Fruit fly (Drosophila melanogaster): Measurements from ENCODE around the gene Samuel.

Gene Samuel

DNA sequence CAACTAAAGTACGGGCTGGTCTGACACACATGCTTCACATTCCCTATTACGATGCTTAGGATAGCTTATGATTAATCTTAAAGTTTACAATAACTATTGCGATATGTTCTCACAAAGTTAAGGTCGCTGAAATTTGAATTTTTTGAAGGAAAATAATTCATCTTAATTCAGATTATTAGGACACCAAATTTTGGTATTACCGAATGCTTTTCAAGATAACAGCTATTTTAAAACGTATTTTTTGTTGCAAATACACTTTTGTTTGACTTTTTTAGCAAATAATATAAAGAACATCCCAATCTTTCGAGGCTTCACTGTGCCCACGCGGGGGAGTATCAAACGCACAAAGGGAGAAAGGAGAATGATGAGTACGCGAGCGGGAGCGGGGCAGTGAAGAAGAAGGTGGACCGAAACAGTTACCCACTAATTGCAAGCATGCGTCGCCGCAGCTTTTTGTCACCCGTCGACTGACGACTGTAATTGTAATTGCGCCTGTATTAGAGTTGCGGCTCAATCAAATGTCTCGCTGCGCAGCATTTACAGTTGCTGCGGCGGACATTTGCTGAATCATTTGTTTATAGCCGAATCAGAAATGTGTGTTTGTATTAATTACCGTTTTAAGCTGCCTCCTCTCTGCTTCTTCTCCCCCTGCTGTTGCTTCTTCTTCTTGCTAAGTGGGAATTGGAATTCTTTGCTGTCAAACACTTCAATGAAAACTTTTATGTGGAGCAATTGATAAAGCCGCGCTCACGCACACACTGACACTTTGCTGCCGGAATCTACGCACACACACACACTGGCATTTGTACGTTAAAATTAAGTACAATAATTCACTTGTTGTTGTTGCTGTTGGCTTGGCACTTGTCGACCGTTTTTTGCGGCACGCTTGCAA lies 620 bp downstream of the Samuel start (continued):
- TF ChIP-seq CG32532 (GFP tag; IDR thresholded peaks at IDR 0.05) (0 out of 2 replicates have a peak, but pooled peaks have one; percentile 36), Hmx (GFP tag; optimal IDR thresholded peaks at IDR 0.05) (no peak), CG3995 (GFP tag; optimal IDR thresholded peaks at IDR 0.05) (no peak), sisA (GFP tag; IDR thresholded peaks at IDR 0.05) (peak; percentile 34; the same call in 1 of the 2 replicates), CG4820 (GFP tag; optimal IDR thresholded peaks at IDR 0.05) (peak; percentile 9), CG34224 (GFP tag; IDR thresholded peaks at IDR 0.05; ENCODE audit: partially characterized antibody) (no peak), Awh (GFP tag; IDR thresholded peaks at IDR 0.05) (0 out of 2 replicates have a peak, but pooled peaks have one; percentile 15), Dref (GFP tag; IDR thresholded peaks at IDR 0.05) (no peak), CHES-1-like (GFP tag; optimal IDR thresholded peaks at IDR 0.05) (no peak)

DNA sequence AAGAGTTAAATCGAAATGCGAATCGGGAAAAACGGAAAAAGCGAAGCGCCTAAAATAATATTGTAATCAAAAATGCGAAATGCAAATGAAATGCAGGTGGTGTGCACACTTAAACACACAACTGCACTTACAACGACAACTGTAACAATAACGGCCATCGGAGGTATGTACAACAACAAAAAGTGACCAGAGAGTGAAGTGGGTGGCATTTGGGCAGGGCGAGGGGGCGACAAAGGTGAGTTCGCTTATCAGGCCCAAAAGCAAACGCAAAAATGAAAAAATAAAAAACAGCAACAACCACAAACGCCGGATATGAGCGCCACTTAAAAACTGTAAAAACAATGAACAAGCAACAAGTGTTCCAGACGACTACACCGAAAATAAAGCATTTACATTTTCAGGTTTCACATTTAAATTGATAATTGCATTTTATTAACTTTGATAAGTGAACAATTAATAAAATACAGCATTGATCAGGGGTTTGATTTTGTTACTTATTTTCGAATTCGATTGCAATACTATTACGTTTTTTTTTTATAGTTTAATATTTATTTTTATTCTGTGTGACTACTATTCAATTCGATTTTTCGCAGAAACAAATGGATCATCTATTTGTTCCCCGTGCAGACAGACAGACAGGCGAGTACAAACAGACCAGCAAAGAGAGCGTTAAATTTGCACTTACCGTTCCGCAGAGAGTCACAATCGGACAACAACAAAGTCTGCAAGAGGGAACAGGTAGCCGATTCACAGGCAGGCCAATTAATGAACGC lies 1.5 kb downstream of the Samuel start:
- TF ChIP-seq sr (GFP tag; IDR thresholded peaks at IDR 0.05), result 0 out of 3 replicates have a peak, but pooled peaks have one; percentile 8
- TF ChIP-seq jumu (GFP tag; optimal IDR thresholded peaks at IDR 0.05), result no peak
- TF ChIP-seq E2f1 (GFP tag; IDR thresholded peaks at IDR 0.05), result peak; percentile 26; the same call in 1 of the 2 replicates
- TF ChIP-seq CG10959 (GFP tag; IDR thresholded peaks at IDR 0.05), result no peak
- no peak for TF ChIP-seq kni (GFP tag; optimal IDR thresholded peaks at IDR 0.05)
- TF ChIP-seq seq (GFP tag; IDR thresholded peaks at IDR 0.05), result peak; percentile 45; the same call in 1 of the 2 replicates
- no peak for TF ChIP-seq nerfin-1 (tag; optimal IDR thresholded peaks at IDR 0.05)
- TF ChIP-seq ara (GFP tag; IDR thresholded peaks at IDR 0.05), result no peak
- peak; percentile 11 for TF ChIP-seq CG4424 (GFP tag; optimal IDR thresholded peaks at IDR 0.05)
- no peak for TF ChIP-seq mirr (GFP tag; optimal IDR thresholded peaks at IDR 0.05)
- 0 out of 2 replicates have a peak, but pooled peaks have one; percentile 45 for TF ChIP-seq CG43689 (GFP tag; IDR thresholded peaks at IDR 0.05)
- peak; percentile 59 for TF ChIP-seq Poxn (GFP tag; IDR thresholded peaks at IDR 0.05)
- peak; percentile 12 for TF ChIP-seq CG12155 (GFP tag; optimal IDR thresholded peaks at IDR 0.05)
- no peak for TF ChIP-seq Dll (GFP tag; IDR thresholded peaks at IDR 0.05; ENCODE audit: partially characterized antibody)
- no peak for TF ChIP-seq br (optimal IDR thresholded peaks at IDR 0.05)
- peak; percentile 1 for TF ChIP-seq CG16815 (GFP tag; optimal IDR thresholded peaks at IDR 0.05)
- TF ChIP-seq CG6689 (GFP tag; IDR thresholded peaks at IDR 0.05), result peak; percentile 42; the same call in 1 of the 2 replicates
- peak; percentile 41; the same call in 1 of the 2 replicates for TF ChIP-seq sob (GFP tag; IDR thresholded peaks at IDR 0.05)
- TF ChIP-seq CG17385 (GFP tag; optimal IDR thresholded peaks at IDR 0.05), result peak; percentile 5
- TF ChIP-seq ttk (GFP tag; IDR thresholded peaks at IDR 0.05), result no peak
- TF ChIP-seq CG32532 (GFP tag; IDR thresholded peaks at IDR 0.05), result peak; percentile 67
- no peak for TF ChIP-seq gro (GFP tag; optimal IDR thresholded peaks at IDR 0.05)
- no peak for TF ChIP-seq wdn (GFP tag; IDR thresholded peaks at IDR 0.05)
- no peak for TF ChIP-seq ewg (GFP tag; optimal IDR thresholded peaks at IDR 0.05)
- no peak for TF ChIP-seq CG10565 (GFP tag; optimal IDR thresholded peaks at IDR 0.05)
- no peak for TF ChIP-seq CG8359 (GFP tag; optimal IDR thresholded peaks at IDR 0.05; ENCODE audit: borderline replicate concordance)
- TF ChIP-seq rib (GFP tag; IDR thresholded peaks at IDR 0.05), result 0 out of 2 replicates have a peak, but pooled peaks have one; percentile 34
- TF ChIP-seq Mes4 (GFP tag; optimal IDR thresholded peaks at IDR 0.05), result no peak
- no peak for TF ChIP-seq dati (GFP tag; IDR thresholded peaks at IDR 0.05)
- TF ChIP-seq Fer1 (GFP tag; optimal IDR thresholded peaks at IDR 0.05), result peak; percentile 61
- TF ChIP-seq btn (GFP tag; optimal IDR thresholded peaks at IDR 0.05), result no peak
- no peak for TF ChIP-seq CG18476 (GFP tag; optimal IDR thresholded peaks at IDR 0.05)
- TF ChIP-seq CG9437 (GFP tag; optimal IDR thresholded peaks at IDR 0.05), result no peak
- no peak for TF ChIP-seq fd102C (GFP tag; optimal IDR thresholded peaks at IDR 0.05)
- no peak for TF ChIP-seq Hr39 (optimal IDR thresholded peaks at IDR 0.05)
- TF ChIP-seq ssp (GFP tag; IDR thresholded peaks at IDR 0.05), result 0 out of 2 replicates have a peak, but pooled peaks have one; percentile 28
- no peak for TF ChIP-seq usp (GFP tag; optimal IDR thresholded peaks at IDR 0.05)
- TF ChIP-seq Bdp1 (GFP tag; optimal IDR thresholded peaks at IDR 0.05), result no peak
- peak; percentile 39 for TF ChIP-seq zf30C (GFP tag; optimal IDR thresholded peaks at IDR 0.05)

All from whole organism, embryonic.